Worm (Caenorhabditis elegans) whole organism, L2 larva: ENCODE data around the gene dhhc-13.
A peak's percentile ranks its signal among the peaks of the same experiment; 100 is the strongest.

Experiments
- C34F6.9 ChIP-seq: fragments of 150-350 bp; optimal IDR thresholded peaks from 2 replicates; lab custom pipeline; 2014; ENCODE audit warnings: missing biosample characterization, missing genetic modification characterization
- ama-1 ChIP-seq: fragments of 150-350 bp; optimal IDR thresholded peaks from 2 replicates; lab custom pipeline; 2018; ENCODE audit warnings: inconsistent platforms
- blmp-1 ChIP-seq: sonication (generic microtip); optimal IDR thresholded peaks from 2 replicates; lab custom pipeline; 2017; ENCODE audit warnings: missing genetic modification characterization, mild to moderate bottlenecking, missing compliant biosample characterization, antibody characterized with exemption, moderate library complexity; ENCODE audit not compliant: insufficient read depth
- crh-2 ChIP-seq: sonication (generic microtip); optimal IDR thresholded peaks from 2 replicates; lab custom pipeline; 2017; ENCODE audit warnings: missing biosample characterization, missing genetic modification characterization
- elt-1 ChIP-seq: fragments of 150-350 bp; optimal IDR thresholded peaks from 2 replicates; lab custom pipeline; 2014; ENCODE audit warnings: missing biosample characterization, missing genetic modification characterization
- fos-1 ChIP-seq: fragments of 150-350 bp; optimal IDR thresholded peaks from 2 replicates; lab custom pipeline; 2014; ENCODE audit warnings: missing biosample characterization, missing genetic modification characterization
- gmeb-1 ChIP-seq: fragments of 150-350 bp; optimal IDR thresholded peaks from 2 replicates; lab custom pipeline; 2014; ENCODE audit warnings: missing biosample characterization, missing genetic modification characterization
- lin-13 ChIP-seq: fragments of 150-350 bp; optimal IDR thresholded peaks from 2 replicates; lab custom pipeline; 2014; ENCODE audit warnings: missing biosample characterization, missing genetic modification reagents, missing genetic modification characterization
- mab-5 ChIP-seq: fragments of 150-350 bp; optimal IDR thresholded peaks from 2 replicates; lab custom pipeline; 2014; ENCODE audit warnings: missing biosample characterization, missing genetic modification characterization
- mdl-1 ChIP-seq, 2 experiments: fragments of 150-350 bp in 1 of 2; sonication (generic microtip) in 1 of 2; optimal IDR thresholded peaks; 2 replicates each; lab custom pipeline; 2017; ENCODE audit warnings: missing biosample characterization in 2 of 2, missing genetic modification characterization in 2 of 2
- nhr-12 ChIP-seq: fragments of 150-350 bp; optimal IDR thresholded peaks from 2 replicates; lab custom pipeline; 2014; ENCODE audit warnings: missing biosample characterization, missing genetic modification characterization
- nhr-23 ChIP-seq: fragments of 150-350 bp; optimal IDR thresholded peaks from 2 replicates; lab custom pipeline; 2014; ENCODE audit warnings: missing biosample characterization, missing genetic modification reagents, missing genetic modification characterization
- nhr-6 ChIP-seq: fragments of 150-350 bp; optimal IDR thresholded peaks from 2 replicates; lab custom pipeline; 2014; ENCODE audit warnings: missing biosample characterization, missing genetic modification characterization
- sem-4 ChIP-seq: fragments of 150-350 bp; optimal IDR thresholded peaks from 2 replicates; lab custom pipeline; 2014; ENCODE audit warnings: missing biosample characterization, missing genetic modification reagents, missing genetic modification characterization
- unc-55 ChIP-seq: fragments of 150-350 bp; sonication (generic microtip); optimal IDR thresholded peaks from 3 replicates; lab custom pipeline; 2014; ENCODE audit warnings: missing biosample characterization, missing genetic modification reagents, missing genetic modification characterization
- zag-1 ChIP-seq: fragments of 150-350 bp; optimal IDR thresholded peaks from 2 replicates; lab custom pipeline; 2014; ENCODE audit warnings: missing biosample characterization, missing genetic modification characterization
- ztf-1 ChIP-seq: fragments of 200-800 bp; sonication (Bioruptor generic); conservative IDR thresholded peaks from 2 replicates; pipeline ENCODE4 v1.3.6; 2022; ENCODE audit warnings: missing genetic modification characterization, missing compliant biosample characterization
- ztf-4 ChIP-seq: fragments of 150-350 bp; optimal IDR thresholded peaks from 2 replicates; lab custom pipeline; 2014; ENCODE audit warnings: missing biosample characterization, missing genetic modification characterization

dhhc-13 gene

ce11 chrIV:5967035-5967499 lies 49.9 kb downstream of the dhhc-13 start (continued):
- peak; percentile 72 for TF ChIP-seq sem-4 (tag; lab: Kevin White, UChicago)
- TF ChIP-seq mab-5: peak; percentile 17
- TF ChIP-seq ztf-1 (GFP tag; lab: Robert Waterston, UW): no peak
- TF ChIP-seq mdl-1 (tag; optimal IDR thresholded peaks at IDR 0.05; lab: Kevin White, UChicago): peak in 1 of 2 experiments; percentile 43
- TF ChIP-seq gmeb-1 (tag; lab: Kevin White, UChicago): peak; percentile 81
- peak; percentile 35 for TF ChIP-seq unc-55 (GFP tag; lab: Kevin White, UChicago)
- TF ChIP-seq ama-1: no peak
- TF ChIP-seq nhr-23: no peak
- no peak for TF ChIP-seq zag-1 (tag; lab: Kevin White, UChicago)
- TF ChIP-seq nhr-6 (tag; lab: Kevin White, UChicago): peak; percentile 43
- TF ChIP-seq fos-1 (tag; lab: Kevin White, UChicago): peak; percentile 94
- peak; percentile 17 for TF ChIP-seq blmp-1
- TF ChIP-seq ztf-4 (tag; lab: Kevin White, UChicago): peak; percentile 34

DNA sequence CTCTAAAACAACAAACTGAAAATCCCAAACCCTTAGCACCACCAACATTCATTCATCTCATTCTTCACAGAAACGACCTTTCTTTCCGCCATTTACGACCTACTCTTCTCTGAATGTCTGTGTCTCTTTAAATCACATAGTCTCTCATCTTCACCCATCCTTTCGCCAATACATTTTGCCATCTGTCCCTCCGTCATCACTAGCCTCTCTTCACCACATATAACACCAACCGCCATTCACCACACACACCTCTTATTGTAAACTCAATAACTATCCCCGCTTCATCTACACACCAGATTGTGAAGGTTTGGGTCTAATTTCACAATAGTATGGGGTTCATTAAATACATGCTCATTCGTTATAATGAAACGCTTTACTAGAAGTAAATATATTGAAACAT lies 53.4 kb downstream of the dhhc-13 start:
- TF ChIP-seq elt-1 (tag; lab: Kevin White, UChicago) (no peak), blmp-1 (no peak), lin-13 (no peak), C34F6.9 (tag; lab: Kevin White, UChicago) (no peak), crh-2 (tag; lab: Kevin White, UChicago) (no peak), nhr-12 (tag; lab: Kevin White, UChicago) (no peak)
